Worm (Caenorhabditis elegans) whole organism, young adult: ENCODE results near the gene M01H9.3.

Experiments
- B0019.2 ChIP-seq: fragments of 200-800 bp; sonication (Bioruptor generic); conservative IDR thresholded peaks from 2 replicates; pipeline ENCODE4 v1.3.6; 2022; ENCODE audit warnings: missing genetic modification reagents, missing genetic modification characterization, missing compliant biosample characterization
- B0336.3 ChIP-seq: fragments of 200-800 bp; sonication (Bioruptor generic); IDR thresholded peaks from 2 replicates; pipeline ENCODE4 v1.3.6; 2022; ENCODE audit warnings: missing genetic modification characterization, missing compliant biosample characterization
- C06A6.2 ChIP-seq: fragments of 200-800 bp; sonication (Bioruptor generic); conservative IDR thresholded peaks from 2 replicates; pipeline ENCODE4 v1.3.6; 2022; ENCODE audit warnings: missing genetic modification characterization, missing compliant biosample characterization
- C17E4.6 ChIP-seq: fragments of 200-800 bp; sonication (Bioruptor generic); IDR thresholded peaks from 2 replicates; pipeline ENCODE4 v1.3.6; 2022; ENCODE audit warnings: missing genetic modification reagents, missing genetic modification characterization, missing compliant biosample characterization
- D2030.7 ChIP-seq: fragments of 200-800 bp; sonication (Bioruptor generic); IDR thresholded peaks from 2 replicates; pipeline ENCODE4 v1.3.6; 2022; ENCODE audit warnings: missing genetic modification reagents, missing genetic modification characterization, missing compliant biosample characterization
- F37B4.10 ChIP-seq: fragments of 200-800 bp; sonication (Bioruptor generic); IDR thresholded peaks from 2 replicates; pipeline ENCODE4 v1.3.6; 2022; ENCODE audit warnings: missing genetic modification characterization, missing compliant biosample characterization
- F55B11.4 ChIP-seq: sonication (generic microtip); optimal IDR thresholded peaks from 2 replicates; lab custom pipeline; 2016; ENCODE audit warnings: missing compliant biosample characterization, missing genetic modification characterization, borderline replicate concordance; ENCODE audit not compliant: insufficient read depth
- F57A8.1 ChIP-seq: fragments of 200-800 bp; sonication (Bioruptor generic); optimal IDR thresholded peaks from 2 replicates; lab custom pipeline; 2018; ENCODE audit warnings: mild to moderate bottlenecking, missing genetic modification characterization, moderate library complexity, missing compliant biosample characterization
- F57C9.4 ChIP-seq: sonication (generic microtip); optimal IDR thresholded peaks from 2 replicates; lab custom pipeline; 2017; ENCODE audit warnings: mild to moderate bottlenecking, missing genetic modification characterization, missing compliant biosample characterization
- Y53F4B.3 ChIP-seq: fragments of 200-800 bp; sonication (Bioruptor generic); IDR thresholded peaks from 2 replicates; pipeline ENCODE4 v1.3.6; 2022; ENCODE audit warnings: missing genetic modification reagents, missing genetic modification characterization, missing compliant biosample characterization
- Y53G8AR.9 ChIP-seq: fragments of 200-800 bp; sonication (Bioruptor generic); conservative IDR thresholded peaks from 2 replicates; pipeline ENCODE4 v1.3.6; 2022; ENCODE audit warnings: missing genetic modification reagents, missing genetic modification characterization, missing compliant biosample characterization
- Y79H2A.3 ChIP-seq: fragments of 200-800 bp; sonication (Bioruptor generic); conservative IDR thresholded peaks from 2 replicates; pipeline ENCODE4 v1.3.6; 2022; ENCODE audit warnings: missing genetic modification reagents, missing genetic modification characterization, missing compliant biosample characterization
- Y95B8A.8 ChIP-seq: fragments of 200-800 bp; sonication (Bioruptor generic); IDR thresholded peaks from 2 replicates; pipeline ENCODE4 v1.3.6; 2022; ENCODE audit warnings: missing genetic modification reagents, missing genetic modification characterization, missing compliant biosample characterization
- aptf-2 ChIP-seq: fragments of 200-800 bp; sonication (Bioruptor generic); conservative IDR thresholded peaks from 2 replicates; pipeline ENCODE4 v1.3.6; 2022; ENCODE audit warnings: missing genetic modification reagents, missing genetic modification characterization, missing compliant biosample characterization
- athp-1 ChIP-seq: sonication (generic microtip); optimal IDR thresholded peaks from 2 replicates; lab custom pipeline; 2017; ENCODE audit warnings: mild to moderate bottlenecking, missing genetic modification characterization, missing compliant biosample characterization
- attf-5 ChIP-seq: fragments of 200-800 bp; sonication (Bioruptor generic); optimal IDR thresholded peaks from 2 replicates; lab custom pipeline; 2018; ENCODE audit warnings: mild to moderate bottlenecking, missing genetic modification characterization, missing compliant biosample characterization
- ccch-3 ChIP-seq: fragments of 200-800 bp; sonication (Bioruptor generic); optimal IDR thresholded peaks from 2 replicates; lab custom pipeline; 2018; ENCODE audit warnings: mild to moderate bottlenecking, missing genetic modification characterization, missing compliant biosample characterization
- cebp-1 ChIP-seq, 2 experiments: fragments of 200-800 bp in 1 of 2; sonication (Bioruptor generic) in 1 of 2; sonication (generic microtip) in 1 of 2; IDR thresholded peaks in 1 of 2; optimal IDR thresholded peaks in 1 of 2; 2 replicates each; pipeline versions ENCODE4 v1.3.6 to Lab custom; 2017 to 2022; ENCODE audit warnings: missing compliant biosample characterization in 2 of 2, missing genetic modification characterization in 2 of 2, mild to moderate bottlenecking in 1 of 2, missing genetic modification reagents in 1 of 2, moderate library complexity in 1 of 2
- ceh-27 ChIP-seq: fragments of 200-800 bp; sonication (Bioruptor generic); optimal IDR thresholded peaks from 2 replicates; lab custom pipeline; 2018; ENCODE audit warnings: mild to moderate bottlenecking, missing genetic modification characterization, moderate library complexity, missing compliant biosample characterization
- efl-1 ChIP-seq: fragments of 150-350 bp; optimal IDR thresholded peaks from 2 replicates; lab custom pipeline; 2014; ENCODE audit warnings: missing biosample characterization, missing genetic modification reagents, missing genetic modification characterization
- ets-4 ChIP-seq: fragments of 200-800 bp; sonication (Bioruptor generic); optimal IDR thresholded peaks from 2 replicates; lab custom pipeline; 2018; ENCODE audit warnings: mild to moderate bottlenecking, missing genetic modification characterization, missing compliant biosample characterization
- gei-17 ChIP-seq: fragments of 200-800 bp; sonication (Bioruptor generic); optimal IDR thresholded peaks from 2 replicates; lab custom pipeline; 2018; ENCODE audit warnings: mild to moderate bottlenecking, missing genetic modification characterization, missing compliant biosample characterization
- hlh-26 ChIP-seq: fragments of 200-800 bp; sonication (Bioruptor generic); conservative IDR thresholded peaks from 2 replicates; pipeline ENCODE4 v1.3.6; 2022; ENCODE audit warnings: missing genetic modification reagents, missing genetic modification characterization, missing compliant biosample characterization
- hrde-1 ChIP-seq: sonication (generic microtip); optimal IDR thresholded peaks from 2 replicates; lab custom pipeline; 2016; ENCODE audit warnings: missing genetic modification characterization, mild to moderate bottlenecking, missing compliant biosample characterization, moderate library complexity, missing genotype, missing genetic modification reagents, borderline replicate concordance
- lag-1 ChIP-seq: fragments of 200-800 bp; sonication (Bioruptor generic); IDR thresholded peaks from 2 replicates; pipeline ENCODE4 v1.3.6; 2022; ENCODE audit warnings: missing genetic modification reagents, missing genetic modification characterization, missing compliant biosample characterization
- lin-40 ChIP-seq: sonication (generic microtip); optimal IDR thresholded peaks from 2 replicates; lab custom pipeline; 2016; ENCODE audit warnings: missing genetic modification characterization, mild to moderate bottlenecking, missing compliant biosample characterization, missing genotype, missing genetic modification reagents
- lin-54 ChIP-seq: fragments of 200-800 bp; sonication (Bioruptor generic); optimal IDR thresholded peaks from 2 replicates; lab custom pipeline; 2018; ENCODE audit warnings: mild to moderate bottlenecking, missing genetic modification characterization, missing compliant biosample characterization
- madf-10 ChIP-seq: sonication (generic microtip); optimal IDR thresholded peaks from 2 replicates; lab custom pipeline; 2016; ENCODE audit warnings: mild to moderate bottlenecking, missing genetic modification characterization, missing compliant biosample characterization
- madf-6 ChIP-seq: fragments of 200-800 bp; sonication (Bioruptor generic); IDR thresholded peaks from 2 replicates; pipeline ENCODE4 v1.3.6; 2022; ENCODE audit warnings: missing genetic modification reagents, missing genetic modification characterization, missing compliant biosample characterization
- madf-8 ChIP-seq: fragments of 200-800 bp; sonication (Bioruptor generic); conservative IDR thresholded peaks from 2 replicates; pipeline ENCODE4 v1.3.6; 2022; ENCODE audit warnings: missing genetic modification reagents, missing genetic modification characterization, missing compliant biosample characterization
- mel-28 ChIP-seq: sonication (generic microtip); optimal IDR thresholded peaks from 2 replicates; lab custom pipeline; 2016; ENCODE audit warnings: borderline replicate concordance, mild to moderate bottlenecking, missing genetic modification characterization, missing compliant biosample characterization
- mes-4 ChIP-seq: sonication (generic microtip); optimal IDR thresholded peaks from 2 replicates; lab custom pipeline; 2016; ENCODE audit warnings: missing genotype, missing genetic modification characterization, missing compliant biosample characterization
- nfya-1 ChIP-seq: sonication (generic microtip); optimal IDR thresholded peaks from 2 replicates; lab custom pipeline; 2017; ENCODE audit warnings: antibody characterized with exemption, missing compliant biosample characterization, missing genetic modification characterization, borderline replicate concordance; ENCODE audit not compliant: insufficient read depth
- nfyb-1 ChIP-seq: fragments of 200-800 bp; sonication (Bioruptor generic); IDR thresholded peaks from 2 replicates; pipeline ENCODE4 v1.3.6; 2022; ENCODE audit warnings: missing genetic modification reagents, missing genetic modification characterization, missing compliant biosample characterization
- nhr-120 ChIP-seq: fragments of 200-800 bp; sonication (Bioruptor generic); IDR thresholded peaks from 2 replicates; pipeline ENCODE4 v1.3.6; 2022; ENCODE audit warnings: missing genetic modification characterization, missing compliant biosample characterization
- nhr-80 ChIP-seq: sonication (generic microtip); optimal IDR thresholded peaks from 2 replicates; lab custom pipeline; 2016; ENCODE audit warnings: missing genetic modification characterization, missing compliant biosample characterization
- pbrm-1 ChIP-seq: fragments of 200-800 bp; sonication (Bioruptor generic); IDR thresholded peaks from 2 replicates; pipeline ENCODE4 v1.3.6; 2022; ENCODE audit warnings: missing genetic modification reagents, missing genetic modification characterization, missing compliant biosample characterization
- pha-4 ChIP-seq: fragments of 150-350 bp; sonication (generic microtip); optimal IDR thresholded peaks from 2 replicates; lab custom pipeline; 2014; ENCODE audit warnings: missing biosample characterization, missing genetic modification reagents, missing genetic modification characterization
- rpc-1 ChIP-seq, 2 experiments: fragments of 150-350 bp in 1 of 2; sonication (generic microtip) in 1 of 2; optimal IDR thresholded peaks; 2 replicates each; lab custom pipeline; 2014 to 2018; ENCODE audit warnings: missing biosample characterization in 1 of 2, missing genetic modification characterization in 1 of 2, missing genetic modification reagents in 1 of 2, missing genotype in 1 of 2
- sdz-38 ChIP-seq: sonication (generic microtip); optimal IDR thresholded peaks from 2 replicates; lab custom pipeline; 2016; ENCODE audit warnings: missing genotype, missing genetic modification characterization, missing compliant biosample characterization
- snpc-1.1 ChIP-seq: sonication (generic microtip); optimal IDR thresholded peaks from 2 replicates; lab custom pipeline; 2017; ENCODE audit warnings: missing genetic modification characterization, mild to moderate bottlenecking, missing compliant biosample characterization, antibody characterized with exemption, moderate library complexity, missing genotype, missing genetic modification reagents; ENCODE audit not compliant: insufficient read depth
- snpc-1.3 ChIP-seq: sonication (generic microtip); optimal IDR thresholded peaks from 2 replicates; lab custom pipeline; 2017; ENCODE audit warnings: missing genetic modification characterization, mild to moderate bottlenecking, missing compliant biosample characterization, antibody characterized with exemption, moderate library complexity, missing genotype, missing genetic modification reagents; ENCODE audit not compliant: insufficient read depth
- unc-130 ChIP-seq: sonication (generic microtip); optimal IDR thresholded peaks from 2 replicates; lab custom pipeline; 2016; ENCODE audit warnings: missing genetic modification reagents, missing genetic modification characterization, missing compliant biosample characterization
- zfh-2 ChIP-seq: fragments of 200-800 bp; sonication (Bioruptor generic); conservative IDR thresholded peaks from 2 replicates; pipeline ENCODE4 v1.3.6; 2022; ENCODE audit warnings: missing genetic modification reagents, missing genetic modification characterization, missing compliant biosample characterization
- zim-3 ChIP-seq: sonication (generic microtip); optimal IDR thresholded peaks from 2 replicates; lab custom pipeline; 2017; ENCODE audit warnings: mild to moderate bottlenecking, missing genetic modification characterization, moderate library complexity, missing compliant biosample characterization
- ztf-25 ChIP-seq: fragments of 200-800 bp; sonication (Bioruptor generic); IDR thresholded peaks from 2 replicates; pipeline ENCODE4 v1.3.6; 2022; ENCODE audit warnings: missing genetic modification reagents, missing genetic modification characterization, missing compliant biosample characterization
- ztf-3 ChIP-seq: fragments of 200-800 bp; sonication (Bioruptor generic); optimal IDR thresholded peaks from 2 replicates; lab custom pipeline; 2018; ENCODE audit warnings: mild to moderate bottlenecking, missing genetic modification characterization, missing compliant biosample characterization

Gene M01H9.3

DNA sequence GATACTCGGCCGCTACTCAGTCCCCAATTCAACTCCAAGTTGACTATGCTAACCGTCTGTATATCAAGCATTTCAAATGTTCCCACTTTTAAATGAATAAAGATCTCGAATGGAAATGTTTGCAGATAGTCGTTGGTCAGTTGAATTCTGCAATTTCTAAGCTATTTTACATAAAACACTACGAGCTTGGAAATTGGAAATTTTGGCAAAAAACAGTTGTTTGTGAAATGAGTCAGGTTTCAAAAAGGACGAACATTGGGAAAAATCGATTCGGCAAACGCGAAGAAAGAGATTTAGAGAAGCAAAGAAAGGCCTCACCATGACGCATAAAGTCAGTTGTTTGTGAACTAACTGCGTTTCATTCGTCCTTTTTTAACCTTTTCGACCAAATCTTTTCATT is 30.0 kb downstream of the M01H9.3 start (continued):
- no peak for TF ChIP-seq aptf-2 (GFP tag; lab: Robert Waterston, UW)
- TF ChIP-seq pha-4: no peak
- TF ChIP-seq rpc-1 (optimal IDR thresholded peaks at IDR 0.05; lab: Kevin White, UChicago): no peak
- TF ChIP-seq rpc-1 (tag; optimal IDR thresholded peaks at IDR 0.05; lab: Kevin White, UChicago): no peak
- TF ChIP-seq Y53F4B.3 (GFP tag; lab: Robert Waterston, UW): 0 out of 2 replicates have a peak, but pooled peaks have one; percentile 13
- no peak for TF ChIP-seq hlh-26 (GFP tag; lab: Robert Waterston, UW)
- no peak for TF ChIP-seq mel-28 (tag; lab: Kevin White, UChicago)
- TF ChIP-seq B0336.3 (GFP tag; lab: Robert Waterston, UW): peak; percentile 52; the same call in 1 of the 2 replicates
- TF ChIP-seq nhr-120 (GFP tag; lab: Robert Waterston, UW): no peak
- no peak for TF ChIP-seq lag-1
- TF ChIP-seq zfh-2 (GFP tag; lab: Robert Waterston, UW): no peak
- TF ChIP-seq F57A8.1 (GFP tag; lab: Kevin White, UChicago): no peak
- TF ChIP-seq hrde-1 (tag; lab: Kevin White, UChicago): peak; percentile 13
- no peak for TF ChIP-seq zim-3 (tag; lab: Kevin White, UChicago)
- no peak for TF ChIP-seq ceh-27 (GFP tag; lab: Kevin White, UChicago)
- no peak for TF ChIP-seq cebp-1 (GFP tag; IDR thresholded peaks at IDR 0.05; lab: Robert Waterston, UW)
- no peak for TF ChIP-seq cebp-1 (tag; optimal IDR thresholded peaks at IDR 0.05; lab: Kevin White, UChicago)
- no peak for TF ChIP-seq lin-40 (tag; lab: Kevin White, UChicago)
- TF ChIP-seq ccch-3: no peak
- TF ChIP-seq sdz-38 (tag; lab: Kevin White, UChicago): no peak
- TF ChIP-seq mes-4 (tag; lab: Kevin White, UChicago): no peak
- peak; percentile 3 for TF ChIP-seq efl-1 (GFP tag; lab: Kevin White, UChicago)
- TF ChIP-seq athp-1 (tag; lab: Kevin White, UChicago): no peak
- peak; percentile 74; the same call in 1 of the 2 replicates for TF ChIP-seq Y79H2A.3 (GFP tag; lab: Robert Waterston, UW)
- TF ChIP-seq nhr-80 (tag; lab: Kevin White, UChicago): no peak
- TF ChIP-seq C17E4.6 (GFP tag; lab: Robert Waterston, UW): 0 out of 2 replicates have a peak, but pooled peaks have one; percentile 61
- no peak for TF ChIP-seq F55B11.4 (tag; lab: Kevin White, UChicago)
- TF ChIP-seq pbrm-1 (GFP tag; lab: Robert Waterston, UW): peak; percentile 63; the same call in 1 of the 2 replicates
- TF ChIP-seq gei-17: no peak
- TF ChIP-seq nfyb-1 (GFP tag; lab: Robert Waterston, UW): 0 out of 2 replicates have a peak, but pooled peaks have one; percentile 15
- TF ChIP-seq unc-130 (GFP tag; lab: Kevin White, UChicago): no peak
- no peak for TF ChIP-seq D2030.7 (GFP tag; lab: Robert Waterston, UW)
- TF ChIP-seq F37B4.10 (GFP tag; lab: Robert Waterston, UW): no peak
- TF ChIP-seq ztf-3 (GFP tag; lab: Kevin White, UChicago): no peak
- TF ChIP-seq attf-5: peak; percentile 1
- TF ChIP-seq madf-6 (GFP tag; lab: Robert Waterston, UW): peak; percentile 74
- no peak for TF ChIP-seq nfya-1 (tag; lab: Kevin White, UChicago)
- TF ChIP-seq ets-4: no peak
- TF ChIP-seq Y53G8AR.9: peak; percentile 81
- peak; percentile 12; the same call in 1 of the 2 replicates for TF ChIP-seq Y95B8A.8
- no peak for TF ChIP-seq madf-10
- TF ChIP-seq snpc-1.3 (tag; lab: Kevin White, UChicago): peak; percentile 39
- no peak for TF ChIP-seq F57C9.4 (tag; lab: Kevin White, UChicago)
- peak; percentile 29 for TF ChIP-seq lin-54 (GFP tag; lab: Kevin White, UChicago)
- TF ChIP-seq B0019.2 (GFP tag; lab: Robert Waterston, UW): no peak
- TF ChIP-seq ztf-25: no peak
- TF ChIP-seq madf-8 (GFP tag; lab: Robert Waterston, UW): no peak
- TF ChIP-seq C06A6.2: no peak
- no peak for TF ChIP-seq snpc-1.1 (tag; lab: Kevin White, UChicago)
